Worm (Caenorhabditis elegans) whole organism, L4/young adult: ENCODE results near the gene cit-1.2.

Experiments used
- W03F9.2 ChIP-seq: fragments of 150-350 bp; optimal IDR thresholded peaks from 2 replicates; lab custom pipeline; 2014; ENCODE audit warnings: missing biosample characterization, missing genetic modification characterization
- dao-5 ChIP-seq: sonication (generic microtip); optimal IDR thresholded peaks from 2 replicates; lab custom pipeline; 2016; ENCODE audit warnings: missing genotype, missing genetic modification characterization, moderate library complexity, missing compliant biosample characterization
- him-1 ChIP-seq: sonication (generic microtip); optimal IDR thresholded peaks from 2 replicates; lab custom pipeline; 2016; ENCODE audit warnings: missing genotype, missing genetic modification reagents, missing genetic modification characterization, missing compliant biosample characterization

- TF ChIP-seq dao-5 (tag; lab: Kevin White, UChicago) (no peak), him-1 (tag; lab: Kevin White, UChicago) (no peak), W03F9.2 (tag; lab: Kevin White, UChicago) (no peak)
Observed at ce11 chrIII:8017053-8017452, 6.5 kb downstream of the cit-1.2 start.
